Worm (Caenorhabditis elegans) whole organism, midembryonic: ENCODE data around the gene R09E10.2.

Source experiments
- klf-2 ChIP-seq: fragments of 200-800 bp; sonication (Bioruptor generic); conservative IDR thresholded peaks from 2 replicates; pipeline ENCODE4 v1.3.6; 2022; ENCODE audit warnings: missing genetic modification reagents, missing genetic modification characterization, missing compliant biosample characterization
- ztf-29 ChIP-seq: fragments of 200-800 bp; sonication (Bioruptor generic); IDR thresholded peaks from 2 replicates; pipeline ENCODE4 v1.3.6; 2022; ENCODE audit warnings: missing genetic modification reagents, missing genetic modification characterization, missing compliant biosample characterization

DNA sequence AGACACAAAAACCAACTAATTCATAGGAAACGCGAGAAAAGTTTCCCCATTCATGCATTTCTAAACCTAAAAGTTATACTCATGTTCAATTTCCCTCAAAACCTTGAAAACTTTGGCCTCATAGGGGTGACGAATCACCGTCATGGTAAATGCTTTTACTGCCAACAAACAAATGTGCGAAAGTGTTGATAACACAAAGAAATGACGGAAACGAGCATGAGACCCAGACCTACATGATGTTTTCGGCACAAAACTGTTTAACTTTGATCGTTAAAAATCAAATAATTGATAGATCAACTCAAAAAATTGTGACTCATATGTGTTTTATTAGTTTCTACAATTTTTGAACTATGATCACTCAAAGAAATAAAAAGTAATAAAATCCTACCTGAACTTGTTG, 13.8 kb upstream of the R09E10.2 start:
- TF ChIP-seq ztf-29 (GFP tag; lab: Robert Waterston, UW), result no peak
- TF ChIP-seq klf-2, result no peak
